Worm (Caenorhabditis elegans): ENCODE results near the gene odr-8.

The odr-8 gene

ce11 chrIV:6554865-6555264 lies 27.6 kb downstream of the odr-8 start:
- TF ChIP-seq dpl-1 (GFP tag; optimal IDR thresholded peaks at IDR 0.05) (peak in 1 of 3 experiments; percentile 6), nhr-20 (tag; optimal IDR thresholded peaks at IDR 0.05) (no peak), mdl-1 (tag; optimal IDR thresholded peaks at IDR 0.05) (peak in 1 of 2 experiments; percentile 46), ceh-8 (GFP tag; optimal IDR thresholded peaks at IDR 0.05) (no peak), grh-1 (GFP tag; IDR thresholded peaks at IDR 0.05) (no peak), Y116A8C.19 (tag; optimal IDR thresholded peaks at IDR 0.05; ENCODE audit: borderline replicate concordance) (no peak), sox-4 (tag; optimal IDR thresholded peaks at IDR 0.05) (no peak), pag-3 (tag; optimal IDR thresholded peaks at IDR 0.05; ENCODE audit: borderline replicate concordance, insufficient read depth) (no peak), hlh-4 (tag; optimal IDR thresholded peaks at IDR 0.05) (no peak), snpc-4 (tag; optimal IDR thresholded peaks at IDR 0.05) (no peak), fkh-4 (tag; optimal IDR thresholded peaks at IDR 0.05; ENCODE audit: borderline replicate concordance) (no peak), pax-3 (tag; optimal IDR thresholded peaks at IDR 0.05) (no peak), nhr-11 (tag; optimal IDR thresholded peaks at IDR 0.05) (no peak), jun-1 (tag; optimal IDR thresholded peaks at IDR 0.05) (no peak), nhr-90 (tag; optimal IDR thresholded peaks at IDR 0.05; ENCODE audit: poor library complexity) (peak; percentile 45), pqm-1 (tag; optimal IDR thresholded peaks at IDR 0.05) (peak; percentile 66), blmp-1 (tag; optimal IDR thresholded peaks at IDR 0.05) (peak; percentile 87), mab-9 (GFP tag; IDR thresholded peaks at IDR 0.05) (no peak), unc-86 (tag; optimal IDR thresholded peaks at IDR 0.05) (no peak), egl-27 (tag; optimal IDR thresholded peaks at IDR 0.05) (no peak), mef-2 (tag; optimal IDR thresholded peaks at IDR 0.05) (no peak), ets-5 (GFP tag; IDR thresholded peaks at IDR 0.05) (no peak), swsn-7 (tag; optimal IDR thresholded peaks at IDR 0.05) (no peak), ama-1 (optimal IDR thresholded peaks at IDR 0.05) (no peak), lin-39 (tag; optimal IDR thresholded peaks at IDR 0.05) (no peak), lin-35 (GFP tag; optimal IDR thresholded peaks at IDR 0.05) (peak in 1 of 2 experiments; percentile 67), ces-1 (GFP tag; optimal IDR thresholded peaks at IDR 0.05) (no peak), ceh-90 (tag; optimal IDR thresholded peaks at IDR 0.05) (no peak), efl-1 (optimal IDR thresholded peaks at IDR 0.05) (peak in 1 of 2 experiments; percentile 14), efl-1 (GFP tag; optimal IDR thresholded peaks at IDR 0.05 in 1 of 2) (peak in 1 of 2 experiments; percentile 63), irx-1 (tag; optimal IDR thresholded peaks at IDR 0.05) (no peak), nhr-71 (tag; optimal IDR thresholded peaks at IDR 0.05) (no peak), elt-3 (tag; optimal IDR thresholded peaks at IDR 0.05) (peak in 5 of 6 experiments; percentile 54 to 94 (median 92)), zip-4 (GFP tag; optimal IDR thresholded peaks at IDR 0.05) (no peak), sup-37 (GFP tag; optimal IDR thresholded peaks at IDR 0.05) (no peak), hpl-2 (GFP tag; optimal IDR thresholded peaks at IDR 0.05) (peak; percentile 29), ceh-88 (GFP tag; IDR thresholded peaks at IDR 0.05) (no peak), nhr-19 (GFP tag; conservative IDR thresholded peaks at IDR 0.05) (no peak; the same call in 1 of the 2 replicates), C16A3.4 (tag; optimal IDR thresholded peaks at IDR 0.05) (no peak), tlp-1 (tag; optimal IDR thresholded peaks at IDR 0.05) (no peak), elt-2 (tag; optimal IDR thresholded peaks at IDR 0.05) (peak; percentile 70), xbp-1 (tag; optimal IDR thresholded peaks at IDR 0.05) (no peak), lir-3 (tag; optimal IDR thresholded peaks at IDR 0.05; ENCODE audit: poor library complexity) (no peak), efl-3 (GFP tag; optimal IDR thresholded peaks at IDR 0.05) (no peak), ztf-4 (tag; optimal IDR thresholded peaks at IDR 0.05) (no peak), nhr-12 (tag; optimal IDR thresholded peaks at IDR 0.05) (no peak), fkh-10 (GFP tag; optimal IDR thresholded peaks at IDR 0.05) (no peak), skn-1 (tag; optimal IDR thresholded peaks at IDR 0.05) (no peak), C04F5.9 (tag; optimal IDR thresholded peaks at IDR 0.05) (no peak), tbx-2 (tag; optimal IDR thresholded peaks at IDR 0.05) (no peak), mep-1 (tag; optimal IDR thresholded peaks at IDR 0.05) (no peak), vab-15 (tag; optimal IDR thresholded peaks at IDR 0.05) (no peak), snu-23 (GFP tag; optimal IDR thresholded peaks at IDR 0.05) (peak; percentile 19), zag-1 (tag; optimal IDR thresholded peaks at IDR 0.05) (no peak)
